Fruit fly (Drosophila melanogaster) whole organism, pupa: ENCODE measurements around the gene CG46192.
"Not testable (repeated sequence)": the region's sequence is repeated elsewhere in the genome, so short reads cannot be mapped to it uniquely, and the experiment has no call there.

Source experiments
- CG12605 ChIP-seq: fragments of 200-800 bp; sonication (Bioruptor generic); IDR thresholded peaks from 2 replicates; pipeline ENCODE4 v1.3.6; 2022; ENCODE audit warnings: missing biosample characterization, missing genetic modification characterization
- CG15710 ChIP-seq: fragments of 200-800 bp; sonication (Bioruptor generic); optimal IDR thresholded peaks from 2 replicates; lab custom pipeline; 2018; ENCODE audit warnings: missing biosample characterization, mild to moderate bottlenecking, missing genetic modification characterization, moderate library complexity
- CG17806 ChIP-seq: fragments of 200-800 bp; sonication (Bioruptor generic); optimal IDR thresholded peaks from 2 replicates; lab custom pipeline; 2018; ENCODE audit warnings: missing biosample characterization, mild to moderate bottlenecking, missing genetic modification characterization, moderate library complexity
- CG4496 ChIP-seq: fragments of 200-800 bp; sonication (Bioruptor generic); IDR thresholded peaks from 3 replicates; pipeline ENCODE4 v1.3.6; 2022; ENCODE audit warnings: missing biosample characterization, missing genetic modification characterization
- EcR ChIP-seq: fragments of 200-800 bp; sonication (Bioruptor generic); optimal IDR thresholded peaks from 3 replicates; lab custom pipeline; 2019; ENCODE audit warnings: missing biosample characterization, missing genetic modification characterization, mild to moderate bottlenecking, moderate library complexity, missing genetic modification reagents
- Snoo ChIP-seq: fragments of 200-800 bp; sonication (Bioruptor generic); optimal IDR thresholded peaks from 3 replicates; lab custom pipeline; 2017; ENCODE audit warnings: missing biosample characterization, mild to moderate bottlenecking, missing genetic modification characterization, inconsistent platforms

DNA sequence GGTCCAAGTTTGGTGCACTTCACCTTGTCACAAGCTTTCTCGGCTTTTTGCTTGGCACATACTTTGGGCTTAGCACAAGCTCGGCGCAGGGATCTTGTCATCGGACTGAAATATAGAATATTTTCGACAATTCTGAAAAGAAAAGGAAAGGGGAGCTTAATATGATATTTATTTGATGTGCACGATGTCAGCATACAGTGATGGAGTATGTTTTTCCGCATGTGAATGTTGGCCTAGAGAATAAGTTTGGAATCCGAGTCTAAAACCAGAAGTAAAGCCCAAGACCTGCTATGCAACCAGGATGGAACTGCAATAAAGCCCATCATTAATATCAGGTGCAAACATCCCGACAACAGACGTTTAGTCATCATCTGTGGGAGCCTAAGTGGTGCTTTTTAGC lies 37.4 kb downstream of the CG46192 start, which contains the start of gene CG46191:
- not testable (repeated sequence) for TF ChIP-seq EcR (GFP tag; lab: Kevin White, UChicago); CG4496 (GFP tag; lab: Robert Waterston, UW); Snoo; CG15710 (tag; lab: Kevin White, UChicago); CG17806; CG12605 (GFP tag; lab: Robert Waterston, UW)
